Worm (Caenorhabditis elegans): ENCODE results near the gene Y116A8A.2.
"Not testable (repeated sequence)": the region's sequence is repeated elsewhere in the genome, so short reads cannot be mapped to it uniquely, and the experiment has no call there.

The Y116A8A.2 gene

DNA sequence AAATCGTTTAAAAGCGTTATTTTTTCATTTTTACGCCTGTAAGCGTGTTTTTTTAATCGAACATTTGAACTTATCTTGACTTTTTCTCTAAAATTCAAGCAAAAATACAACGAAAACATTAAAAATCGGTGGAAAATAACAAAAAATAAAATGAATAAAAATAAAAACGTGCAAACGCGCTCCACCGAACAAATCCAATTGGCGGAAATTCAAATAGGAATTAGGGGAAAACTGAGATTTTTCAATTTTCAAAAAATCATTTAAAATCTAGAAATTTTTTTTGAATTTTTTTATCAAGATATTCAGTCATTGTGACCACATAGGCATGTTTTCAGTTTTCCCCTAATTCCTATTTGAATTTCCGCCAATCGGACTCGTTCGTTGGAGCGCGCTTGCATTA is 35.4 kb upstream of the Y116A8A.2 start:
- TF ChIP-seq mcd-1 (GFP tag; IDR thresholded peaks at IDR 0.05), result peak; percentile 41; the same call in 1 of the 2 replicates
- peak; percentile 57; the same call in 1 of the 2 replicates for TF ChIP-seq attf-6 (GFP tag; IDR thresholded peaks at IDR 0.05)

DNA sequence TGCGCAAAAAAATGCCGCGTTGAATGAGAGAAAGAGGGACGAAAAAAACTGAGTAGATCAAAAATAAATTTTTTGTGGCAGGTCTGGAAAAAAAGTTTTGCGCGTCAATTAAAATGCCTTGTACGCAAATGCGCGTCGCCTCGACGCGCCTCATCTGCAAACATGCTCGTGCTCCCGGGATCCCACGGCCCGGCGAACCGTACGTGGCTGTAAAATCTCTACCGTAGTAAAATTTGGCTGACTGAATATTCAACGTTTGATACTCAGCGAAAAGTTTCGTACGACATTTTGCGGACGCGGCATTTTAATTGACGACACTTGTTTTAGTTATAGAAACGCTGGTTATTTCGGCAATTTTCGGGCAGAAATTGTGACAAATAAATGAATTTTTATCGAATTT is 31.7 kb upstream of the Y116A8A.2 start:
- TF ChIP-seq cebp-2 (GFP tag; IDR thresholded peaks at IDR 0.05), result peak; percentile 98
- TF ChIP-seq ztf-28 (GFP tag; IDR thresholded peaks at IDR 0.05), result peak; percentile 94
- TF ChIP-seq madf-3 (GFP tag; IDR thresholded peaks at IDR 0.05), result peak; percentile 97
- peak; percentile 93 for TF ChIP-seq cebp-1 (GFP tag; IDR thresholded peaks at IDR 0.05)
- TF ChIP-seq cebp-1 (tag; optimal IDR thresholded peaks at IDR 0.05), result peak; percentile 80
- TF ChIP-seq ceh-91 (GFP tag; IDR thresholded peaks at IDR 0.05), result peak; percentile 94
- peak; percentile 54 for TF ChIP-seq tbp1 (GFP tag; optimal IDR thresholded peaks at IDR 0.05)
- peak; percentile 28 for TF ChIP-seq nhr-80 (tag; optimal IDR thresholded peaks at IDR 0.05)
- TF ChIP-seq let-526 (GFP tag; IDR thresholded peaks at IDR 0.05), result peak; percentile 94
- TF ChIP-seq bed-1 (GFP tag; IDR thresholded peaks at IDR 0.05), result peak; percentile 93
- TF ChIP-seq F37B4.10 (GFP tag; IDR thresholded peaks at IDR 0.05), result peak; percentile 100
- peak; percentile 86 for TF ChIP-seq B0019.2 (GFP tag; conservative IDR thresholded peaks at IDR 0.05)
- TF ChIP-seq zfh-2 (GFP tag; conservative IDR thresholded peaks at IDR 0.05), result peak; percentile 68
- TF ChIP-seq F33H1.4 (GFP tag; IDR thresholded peaks at IDR 0.05), result peak; percentile 89
- TF ChIP-seq lin-54 (GFP tag; optimal IDR thresholded peaks at IDR 0.05), result peak; percentile 71
- TF ChIP-seq rcor-1 (GFP tag; IDR thresholded peaks at IDR 0.05), result peak; percentile 96
- TF ChIP-seq Y53F4B.3 (GFP tag; IDR thresholded peaks at IDR 0.05), result peak; percentile 74
- peak; percentile 15 for TF ChIP-seq K12H6.12 (tag; optimal IDR thresholded peaks at IDR 0.05)
- TF ChIP-seq sea-2 (GFP tag; IDR thresholded peaks at IDR 0.05), result peak; percentile 90
- peak; percentile 96 for TF ChIP-seq bed-2 (GFP tag; IDR thresholded peaks at IDR 0.05)
- peak; percentile 21 for TF ChIP-seq lsl-1 (GFP tag; optimal IDR thresholded peaks at IDR 0.05)
- peak; percentile 97 for TF ChIP-seq K11D2.4 (GFP tag; IDR thresholded peaks at IDR 0.05)
- TF ChIP-seq hmg-1.2 (GFP tag; IDR thresholded peaks at IDR 0.05), result peak; percentile 99
- peak; percentile 90 for TF ChIP-seq hmg-20 (GFP tag; IDR thresholded peaks at IDR 0.05)
- TF ChIP-seq dpl-1 (GFP tag; optimal IDR thresholded peaks at IDR 0.05), result peak; percentile 26
- peak; percentile 85; the same call in 1 of the 2 replicates for TF ChIP-seq egl-18 (GFP tag; IDR thresholded peaks at IDR 0.05)
- not testable (repeated sequence) for TF ChIP-seq snpc-4 (GFP tag; optimal IDR thresholded peaks at IDR 0.05)
- TF ChIP-seq snpc-4 (tag; optimal IDR thresholded peaks at IDR 0.05), result peak in 2 of 4 experiments; percentile 60 to 83
- TF ChIP-seq let-607 (tag; optimal IDR thresholded peaks at IDR 0.05), result peak; percentile 52 to 74
- TF ChIP-seq madf-6 (GFP tag; IDR thresholded peaks at IDR 0.05), result peak; percentile 94
- TF ChIP-seq ztf-18 (tag; optimal IDR thresholded peaks at IDR 0.05), result peak; percentile 49
- peak; percentile 50 for TF ChIP-seq xnd-1 (tag; optimal IDR thresholded peaks at IDR 0.05)
- TF ChIP-seq chd-7 (tag; optimal IDR thresholded peaks at IDR 0.05), result peak; percentile 16
- peak; percentile 99 for TF ChIP-seq Y53G8AR.9 (GFP tag; conservative IDR thresholded peaks at IDR 0.05)
- TF ChIP-seq Y67H2A.10 (GFP tag; conservative IDR thresholded peaks at IDR 0.05), result peak; percentile 88
- peak; percentile 84 for TF ChIP-seq madf-8 (GFP tag; conservative IDR thresholded peaks at IDR 0.05)
- peak; percentile 84 for TF ChIP-seq attf-5 (GFP tag; optimal IDR thresholded peaks at IDR 0.05)
- peak; percentile 99 for TF ChIP-seq mcd-1 (GFP tag; IDR thresholded peaks at IDR 0.05)
- peak; percentile 78 for TF ChIP-seq lin-26 (GFP tag; IDR thresholded peaks at IDR 0.05)
- TF ChIP-seq lag-1 (GFP tag; IDR thresholded peaks at IDR 0.05), result peak; percentile 89
- peak; percentile 92 for TF ChIP-seq lir-1 (GFP tag; conservative IDR thresholded peaks at IDR 0.05)
- peak; percentile 64 for TF ChIP-seq efl-1 (GFP tag; optimal IDR thresholded peaks at IDR 0.05)
- peak; percentile 91 for TF ChIP-seq Y79H2A.3 (GFP tag; conservative IDR thresholded peaks at IDR 0.05)
- peak; percentile 48 for TF ChIP-seq tlf-1 (GFP tag; optimal IDR thresholded peaks at IDR 0.05)
- TF ChIP-seq D2030.7 (GFP tag; IDR thresholded peaks at IDR 0.05), result peak; percentile 93
- TF ChIP-seq nhr-120 (GFP tag; IDR thresholded peaks at IDR 0.05), result 0 out of 2 replicates have a peak, but pooled peaks have one; percentile 87

All from whole organism, young adult.